Fruit fly (Drosophila melanogaster) whole organism, prepupa: ENCODE measurements around the gene CG13063.
A peak's percentile ranks its signal among the peaks of the same experiment; 100 is the strongest.

Source experiments
- Blimp-1 ChIP-seq: fragments of 200-800 bp; sonication (Bioruptor generic); optimal IDR thresholded peaks from 3 replicates; lab custom pipeline; 2017; ENCODE audit warnings: missing biosample characterization, missing genetic modification characterization, mild to moderate bottlenecking, moderate library complexity, missing genetic modification reagents
- CG10631 ChIP-seq: fragments of 200-800 bp; sonication (Bioruptor generic); optimal IDR thresholded peaks from 2 replicates; lab custom pipeline; 2016; ENCODE audit warnings: missing biosample characterization, missing genetic modification characterization
- CG10669 ChIP-seq: fragments of 200-800 bp; sonication (Bioruptor generic); optimal IDR thresholded peaks from 3 replicates; lab custom pipeline; 2018; ENCODE audit warnings: missing biosample characterization, mild to moderate bottlenecking, missing genetic modification characterization, moderate library complexity
- CG11294 ChIP-seq: fragments of 200-800 bp; sonication (Bioruptor generic); IDR thresholded peaks from 2 replicates; pipeline ENCODE4 v1.3.6; 2022; ENCODE audit warnings: missing biosample characterization, missing genetic modification characterization
- CG11762 ChIP-seq: fragments of 200-800 bp; sonication (Bioruptor generic); optimal IDR thresholded peaks from 3 replicates; lab custom pipeline; 2016; ENCODE audit warnings: missing biosample characterization, missing genetic modification characterization; ENCODE audit not compliant: insufficient read depth
- CG11902 ChIP-seq: fragments of 200-800 bp; sonication (Bioruptor generic); optimal IDR thresholded peaks from 3 replicates; lab custom pipeline; 2016; ENCODE audit warnings: missing biosample characterization, missing genetic modification characterization
- CG15336 ChIP-seq: fragments of 200-800 bp; sonication (Bioruptor generic); IDR thresholded peaks from 2 replicates; pipeline ENCODE4 v1.3.6; 2022; ENCODE audit warnings: missing biosample characterization, missing genetic modification characterization
- CG1621 ChIP-seq: fragments of 200-800 bp; sonication (Bioruptor generic); optimal IDR thresholded peaks from 3 replicates; lab custom pipeline; 2018; ENCODE audit warnings: missing biosample characterization, mild to moderate bottlenecking, missing genetic modification characterization
- CG16779 ChIP-seq: fragments of 200-800 bp; sonication (Bioruptor generic); optimal IDR thresholded peaks from 3 replicates; lab custom pipeline; 2017; ENCODE audit warnings: missing biosample characterization, mild to moderate bottlenecking, missing genetic modification characterization
- CG3032 ChIP-seq: fragments of 200-800 bp; optimal IDR thresholded peaks from 2 replicates; lab custom pipeline; 2019; ENCODE audit warnings: missing biosample characterization, mild to moderate bottlenecking, missing genetic modification characterization, moderate library complexity
- CG31627 ChIP-seq: fragments of 200-800 bp; sonication (Bioruptor generic); optimal IDR thresholded peaks from 3 replicates; lab custom pipeline; 2016; ENCODE audit warnings: missing biosample characterization, missing genetic modification characterization
- CG34406 ChIP-seq: fragments of 200-800 bp; sonication (Bioruptor generic); optimal IDR thresholded peaks from 3 replicates; lab custom pipeline; 2016; ENCODE audit warnings: missing biosample characterization, missing genetic modification characterization
- CG3919 ChIP-seq: fragments of 200-800 bp; sonication (Bioruptor generic); optimal IDR thresholded peaks from 3 replicates; lab custom pipeline; 2016; ENCODE audit warnings: missing biosample characterization, missing genetic modification characterization
- CG4318 ChIP-seq: fragments of 200-800 bp; sonication (Bioruptor generic); optimal IDR thresholded peaks from 3 replicates; lab custom pipeline; 2017; ENCODE audit warnings: missing biosample characterization, mild to moderate bottlenecking, missing genetic modification characterization
- CG6808 ChIP-seq: fragments of 200-800 bp; sonication (Bioruptor generic); optimal IDR thresholded peaks from 3 replicates; lab custom pipeline; 2017; ENCODE audit warnings: missing biosample characterization, missing genetic modification characterization, mild to moderate bottlenecking, moderate library complexity, missing genetic modification reagents
- CG6854 ChIP-seq: fragments of 200-800 bp; sonication (Bioruptor generic); optimal IDR thresholded peaks from 2 replicates; lab custom pipeline; 2017; ENCODE audit warnings: missing biosample characterization, mild to moderate bottlenecking, missing genetic modification characterization
- CG7368 ChIP-seq: fragments of 200-800 bp; sonication (Bioruptor generic); optimal IDR thresholded peaks from 3 replicates; lab custom pipeline; 2016; ENCODE audit warnings: missing biosample characterization, missing genetic modification characterization
- CG8119 ChIP-seq: fragments of 200-800 bp; sonication (Bioruptor generic); IDR thresholded peaks from 3 replicates; pipeline ENCODE4 v1.3.6; 2022; ENCODE audit warnings: missing biosample characterization, missing genetic modification characterization
- Eip93F ChIP-seq: fragments of 200-800 bp; sonication (Bioruptor generic); optimal IDR thresholded peaks from 2 replicates; lab custom pipeline; 2016; ENCODE audit warnings: missing biosample characterization, mild to moderate bottlenecking, missing genetic modification characterization
- Ets21C ChIP-seq: fragments of 200-800 bp; sonication (Bioruptor generic); optimal IDR thresholded peaks from 3 replicates; lab custom pipeline; 2016; ENCODE audit warnings: missing biosample characterization, missing genetic modification characterization
- Gug ChIP-seq: fragments of 200-800 bp; sonication (Bioruptor generic); IDR thresholded peaks from 2 replicates; pipeline ENCODE4 v1.3.6; 2022; ENCODE audit warnings: missing biosample characterization, missing genetic modification characterization
- Hr38 ChIP-seq: sonication (Bioruptor generic); optimal IDR thresholded peaks from 2 replicates; lab custom pipeline; 2016; ENCODE audit warnings: missing biosample characterization, missing genetic modification characterization
- Hr39 ChIP-seq: fragments of 200-800 bp; sonication (Bioruptor generic); optimal IDR thresholded peaks from 2 replicates; lab custom pipeline; 2016; ENCODE audit warnings: missing biosample characterization, missing genetic modification characterization
- Lpt ChIP-seq: fragments of 200-800 bp; sonication (Bioruptor generic); optimal IDR thresholded peaks from 3 replicates; lab custom pipeline; 2016; ENCODE audit warnings: missing biosample characterization, missing genetic modification characterization
- Met ChIP-seq: fragments of 200-800 bp; sonication (Bioruptor generic); optimal IDR thresholded peaks from 3 replicates; lab custom pipeline; 2016; ENCODE audit warnings: missing biosample characterization, missing genetic modification characterization
- Smox ChIP-seq: fragments of 200-800 bp; sonication (Bioruptor generic); optimal IDR thresholded peaks from 3 replicates; lab custom pipeline; 2016; ENCODE audit warnings: missing biosample characterization, missing genetic modification characterization
- Sox102F ChIP-seq: fragments of 200-800 bp; sonication (Bioruptor generic); optimal IDR thresholded peaks from 2 replicates; lab custom pipeline; 2016; ENCODE audit warnings: missing biosample characterization, mild to moderate bottlenecking, missing genetic modification characterization
- Sox14 ChIP-seq: fragments of 200-800 bp; sonication (Bioruptor generic); optimal IDR thresholded peaks from 3 replicates; lab custom pipeline; 2016; ENCODE audit warnings: missing biosample characterization, missing genetic modification characterization
- acj6 ChIP-seq: fragments of 200-800 bp; sonication (Bioruptor generic); optimal IDR thresholded peaks from 3 replicates; lab custom pipeline; 2016; ENCODE audit warnings: missing biosample characterization, missing genetic modification characterization
- cyc ChIP-seq: fragments of 200-800 bp; sonication (Bioruptor generic); optimal IDR thresholded peaks from 3 replicates; lab custom pipeline; 2016; ENCODE audit warnings: missing biosample characterization, missing genetic modification characterization
- dac ChIP-seq: fragments of 200-800 bp; sonication (Bioruptor generic); optimal IDR thresholded peaks from 2 replicates; lab custom pipeline; 2017; ENCODE audit warnings: missing biosample characterization, mild to moderate bottlenecking, missing genetic modification characterization
- dsx ChIP-seq: fragments of 200-800 bp; optimal IDR thresholded peaks from 3 replicates; lab custom pipeline; 2019; ENCODE audit warnings: missing biosample characterization, mild to moderate bottlenecking, missing genetic modification characterization, moderate library complexity; ENCODE audit not compliant: poor library complexity, severe bottlenecking
- eg ChIP-seq: fragments of 200-800 bp; sonication (Bioruptor generic); IDR thresholded peaks from 3 replicates; pipeline ENCODE4 v1.3.6; 2022; ENCODE audit warnings: missing biosample characterization, missing genetic modification characterization
- esn ChIP-seq: fragments of 200-800 bp; sonication (Bioruptor generic); optimal IDR thresholded peaks from 2 replicates; lab custom pipeline; 2016; ENCODE audit warnings: missing biosample characterization, mild to moderate bottlenecking, missing genetic modification characterization, moderate library complexity
- fd59A ChIP-seq: fragments of 200-800 bp; sonication (Bioruptor generic); optimal IDR thresholded peaks from 2 replicates; lab custom pipeline; 2017; ENCODE audit warnings: missing biosample characterization, mild to moderate bottlenecking, missing genetic modification characterization, missing genetic modification reagents
- fd85E ChIP-seq: fragments of 200-800 bp; sonication (Bioruptor generic); optimal IDR thresholded peaks from 3 replicates; lab custom pipeline; 2016; ENCODE audit warnings: missing biosample characterization, missing genetic modification characterization
- lz ChIP-seq: fragments of 200-800 bp; sonication (Bioruptor generic); optimal IDR thresholded peaks from 3 replicates; lab custom pipeline; 2016; ENCODE audit warnings: missing biosample characterization, missing genetic modification characterization
- ss ChIP-seq, 2 experiments: fragments of 200-800 bp; sonication (Bioruptor generic); optimal IDR thresholded peaks; 2 replicates in 1 of 2; 3 replicates in 1 of 2; lab custom pipeline; 2017 to 2018; ENCODE audit warnings: mild to moderate bottlenecking in 2 of 2, missing biosample characterization in 2 of 2, missing genetic modification characterization in 2 of 2, moderate library complexity in 1 of 2
- topi ChIP-seq: fragments of 200-800 bp; sonication (Bioruptor generic); optimal IDR thresholded peaks from 3 replicates; lab custom pipeline; 2016; ENCODE audit warnings: missing biosample characterization, missing genetic modification characterization
- vri ChIP-seq: fragments of 200-800 bp; sonication (Bioruptor generic); optimal IDR thresholded peaks from 3 replicates; lab custom pipeline; 2016; ENCODE audit warnings: missing biosample characterization, mild to moderate bottlenecking, missing genetic modification characterization

Gene CG13063

DNA sequence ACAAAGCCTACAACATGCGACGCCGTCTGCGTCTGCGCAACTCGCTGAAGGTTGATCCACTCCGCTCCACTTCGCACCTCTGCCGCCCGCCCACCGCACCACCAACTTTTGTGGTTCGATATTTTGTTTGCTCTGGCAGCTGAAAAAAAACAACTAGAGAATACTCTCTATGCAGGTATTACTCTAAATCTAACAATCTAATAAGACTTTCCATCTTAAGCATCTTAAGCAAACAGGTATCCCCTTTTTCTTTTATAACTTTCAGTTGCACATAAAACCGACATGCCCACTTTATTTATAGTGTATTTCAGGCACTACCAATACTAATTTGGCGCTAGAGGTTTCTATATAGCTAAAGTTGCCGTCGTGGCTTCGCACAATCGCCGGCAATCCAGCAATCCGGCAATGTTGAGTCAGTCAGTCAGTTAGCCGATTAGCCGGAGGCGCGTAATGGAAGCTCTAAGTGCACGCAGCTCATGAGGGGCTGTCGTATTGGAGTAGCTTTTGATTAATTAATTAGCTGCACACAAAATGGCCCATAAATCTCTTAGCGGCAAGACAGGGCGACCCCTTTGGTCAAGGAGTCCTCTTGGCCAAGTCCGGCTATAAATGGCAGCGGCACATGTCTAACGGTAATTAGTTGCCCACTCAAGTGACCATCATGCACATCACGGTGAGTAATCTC, 21.9 kb downstream of the CG13063 start, which contains the start of gene CG13058 (continued):
- peak; percentile 48; the same call in 1 of the 2 replicates for TF ChIP-seq CG11294 (GFP tag; lab: Robert Waterston, UW)
- no peak for TF ChIP-seq esn (GFP tag; lab: Kevin White, UChicago)
- no peak for TF ChIP-seq CG11902 (GFP tag; lab: Kevin White, UChicago)
- TF ChIP-seq dac (GFP tag; lab: Kevin White, UChicago): peak; percentile 35
- TF ChIP-seq CG10669 (GFP tag; lab: Kevin White, UChicago): peak; percentile 62
- peak; percentile 50 for TF ChIP-seq acj6 (GFP tag; lab: Kevin White, UChicago)
- peak; percentile 23; the same call in 1 of the 3 replicates for TF ChIP-seq eg
- TF ChIP-seq Eip93F: no peak
- TF ChIP-seq CG3032: peak; percentile 32
- no peak for TF ChIP-seq CG31627
- peak; percentile 43 for TF ChIP-seq CG11762 (GFP tag; lab: Kevin White, UChicago)
- no peak for TF ChIP-seq topi (GFP tag; lab: Kevin White, UChicago)
- no peak for TF ChIP-seq vri (GFP tag; lab: Kevin White, UChicago)
- no peak for TF ChIP-seq cyc (GFP tag; lab: Kevin White, UChicago)
- peak; percentile 32; the same call in 1 of the 2 replicates for TF ChIP-seq Gug
- no peak for TF ChIP-seq CG34406 (GFP tag; lab: Kevin White, UChicago)
- peak; percentile 5 for TF ChIP-seq Hr38 (GFP tag; lab: Kevin White, UChicago)

DNA sequence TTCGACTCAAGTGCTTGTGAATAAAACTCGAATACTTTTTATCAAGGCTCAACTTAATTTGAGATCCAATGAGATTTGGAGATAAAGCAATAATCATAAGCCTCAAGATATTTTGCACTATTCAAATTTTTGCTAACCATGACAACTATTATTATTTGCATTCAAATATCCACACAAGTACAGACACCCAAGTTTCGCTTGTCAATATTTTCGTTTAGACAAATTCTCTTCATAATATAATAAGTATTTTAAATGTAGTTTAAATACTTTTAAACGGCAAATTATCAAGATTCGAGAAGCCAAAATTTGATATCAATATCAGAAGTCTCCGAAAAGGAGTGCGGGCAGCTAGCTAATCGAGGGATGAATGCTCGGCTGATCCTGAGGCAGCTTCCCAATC, 23.1 kb downstream of the CG13063 start, which contains the start of gene CG33061:
TSS of gene CG33061 (plus strand) at position 301 of the 400 bp plus-strand sequence.
- TF ChIP-seq CG6854 (GFP tag; lab: Kevin White, UChicago): no peak
- TF ChIP-seq CG11902 (GFP tag; lab: Kevin White, UChicago): no peak
- TF ChIP-seq CG16779 (tag; lab: Kevin White, UChicago): no peak
- no peak for TF ChIP-seq CG31627

DNA sequence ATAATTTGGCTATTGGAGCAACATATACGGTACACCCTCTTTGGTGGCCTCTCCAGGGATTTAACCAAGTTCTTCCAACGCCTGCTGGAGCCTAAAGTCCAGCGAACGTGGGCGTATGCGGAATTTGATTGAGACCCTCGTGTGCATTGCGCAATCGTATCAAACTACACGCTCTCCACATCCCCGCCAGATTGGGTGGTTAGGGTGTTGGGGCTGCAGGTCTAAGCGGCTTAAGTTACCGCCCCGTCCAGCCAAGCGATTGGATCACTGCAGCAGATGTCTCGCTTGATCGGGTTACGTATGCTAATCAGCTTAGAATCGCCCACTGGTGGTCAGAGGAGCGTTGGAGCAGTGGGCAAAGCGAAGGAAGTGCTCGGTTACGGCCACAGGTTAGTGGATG, 24.3 kb downstream of the CG13063 start, which contains the start of gene CG33060:
TSS of gene CG33060 (plus strand) at position 301 of the 400 bp plus-strand sequence.
- TF ChIP-seq CG6808 (no peak), acj6 (GFP tag; lab: Kevin White, UChicago) (no peak), dsx (no peak), Ets21C (GFP tag; lab: Kevin White, UChicago) (no peak), Hr39 (GFP tag; lab: Kevin White, UChicago) (no peak), CG3919 (GFP tag; lab: Kevin White, UChicago) (no peak), CG11902 (GFP tag; lab: Kevin White, UChicago) (no peak), CG7368 (GFP tag; lab: Kevin White, UChicago) (no peak), ss (GFP tag; optimal IDR thresholded peaks at IDR 0.05; lab: Kevin White, UChicago) (no peak), CG11294 (GFP tag; lab: Robert Waterston, UW) (no peak), Met (GFP tag; lab: Kevin White, UChicago) (no peak), lz (GFP tag; lab: Kevin White, UChicago) (no peak), CG15336 (GFP tag; lab: Robert Waterston, UW) (no peak), cyc (GFP tag; lab: Kevin White, UChicago) (no peak), Sox14 (GFP tag; lab: Kevin White, UChicago) (no peak)

DNA sequence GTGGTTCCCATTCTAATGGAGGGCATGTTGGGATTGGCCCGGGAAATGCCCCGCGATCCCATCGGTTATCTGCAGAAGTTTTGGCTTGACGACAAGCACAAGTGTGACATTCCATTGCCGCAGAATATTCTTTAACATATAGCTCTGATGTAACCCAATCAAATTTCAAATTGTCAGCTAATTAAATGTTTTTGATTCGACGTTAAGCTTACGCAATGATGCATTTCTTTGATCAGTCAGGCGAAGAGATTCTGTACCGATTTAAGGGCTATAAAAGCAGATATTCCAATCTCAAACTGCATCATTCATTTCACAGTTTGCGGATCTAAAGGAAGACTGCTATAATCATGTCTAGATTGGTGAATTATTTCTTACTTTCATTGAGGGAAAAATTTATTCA, 25.2 kb downstream of the CG13063 start, which contains the start of gene retinin:
TSS of gene retinin (plus strand) at position 301 of the 400 bp plus-strand sequence.
- TF ChIP-seq CG6808: no peak
- no peak for TF ChIP-seq CG3032
- TF ChIP-seq Hr39 (GFP tag; lab: Kevin White, UChicago): no peak
- no peak for TF ChIP-seq vri (GFP tag; lab: Kevin White, UChicago)
- no peak for TF ChIP-seq CG10631 (GFP tag; lab: Kevin White, UChicago)
- no peak for TF ChIP-seq CG7368 (GFP tag; lab: Kevin White, UChicago)

DNA sequence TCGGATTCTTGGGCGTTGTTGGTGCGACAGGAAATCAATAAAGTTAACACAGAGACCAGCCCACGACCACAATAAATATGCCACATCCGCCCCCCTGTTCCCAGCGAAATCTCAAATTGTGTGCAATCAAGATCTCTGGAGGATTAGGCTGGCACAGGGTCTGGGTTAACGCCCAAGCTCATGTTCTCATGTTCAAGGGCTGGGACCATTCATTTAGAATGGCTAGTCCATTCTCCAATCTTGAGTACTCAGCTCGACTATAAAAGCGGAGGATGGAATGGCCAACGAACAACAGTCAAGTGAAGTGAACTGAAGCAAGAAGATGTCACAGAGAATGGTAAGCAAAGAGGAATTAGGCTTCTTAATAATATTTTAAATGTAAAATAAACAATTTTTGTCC, 26.6 kb downstream of the CG13063 start, which contains the start of gene CG13056:
TSS of gene CG13056 (plus strand) at position 301 of the 400 bp plus-strand sequence.
- TF ChIP-seq CG4318 (GFP tag; lab: Kevin White, UChicago) (no peak), vri (GFP tag; lab: Kevin White, UChicago) (no peak), Lpt (GFP tag; lab: Kevin White, UChicago) (no peak), CG1621 (tag; lab: Kevin White, UChicago) (no peak), Smox (GFP tag; lab: Kevin White, UChicago) (no peak), fd85E (GFP tag; lab: Kevin White, UChicago) (no peak), acj6 (GFP tag; lab: Kevin White, UChicago) (no peak), Blimp-1 (GFP tag; lab: Kevin White, UChicago) (no peak), CG31627 (no peak), Eip93F (no peak), fd59A (GFP tag; lab: Kevin White, UChicago) (no peak), Sox102F (no peak), Met (GFP tag; lab: Kevin White, UChicago) (no peak), CG8119 (GFP tag; lab: Robert Waterston, UW) (no peak)
